Fruit fly (Drosophila melanogaster): ENCODE data around the gene CG3430.
A peak's percentile ranks its signal among the peaks of the same experiment; 100 is the strongest.

CG3430 gene

DNA sequence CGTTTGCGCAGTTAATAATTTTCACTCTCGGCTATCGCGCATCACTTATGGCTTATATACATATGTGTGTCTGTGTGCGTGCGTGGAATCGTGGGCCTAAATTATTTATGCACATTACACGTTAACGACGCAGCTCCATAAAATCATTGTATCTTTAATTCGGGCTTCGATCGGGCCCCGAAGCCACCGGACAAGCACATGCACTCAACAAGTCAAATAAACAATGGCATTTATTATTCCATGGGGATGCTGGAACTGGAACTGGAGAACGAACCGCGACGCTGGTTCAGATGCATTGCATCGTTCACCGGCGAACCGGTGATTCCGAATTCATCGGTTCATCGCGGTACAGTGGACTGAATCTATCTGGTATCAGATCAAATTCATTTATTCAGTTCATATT is 8.3 kb upstream of the CG3430 start, which contains the start of gene ihog (continued):
- peak; percentile 53 for TF ChIP-seq ewg (GFP tag; optimal IDR thresholded peaks at IDR 0.05)
- no peak for TF ChIP-seq rib (GFP tag; IDR thresholded peaks at IDR 0.05)
- no peak for TF ChIP-seq zf30C (GFP tag; optimal IDR thresholded peaks at IDR 0.05)
- no peak for TF ChIP-seq shn (GFP tag; optimal IDR thresholded peaks at IDR 0.05)
- TF ChIP-seq CG4730 (GFP tag; IDR thresholded peaks at IDR 0.05), result no peak
- TF ChIP-seq CG6765 (GFP tag; optimal IDR thresholded peaks at IDR 0.05), result no peak
- no peak for TF ChIP-seq CG9817 (tag; optimal IDR thresholded peaks at IDR 0.05)
- TF ChIP-seq CG31441 (GFP tag; IDR thresholded peaks at IDR 0.05), result peak; percentile 41; the same call in 1 of the 2 replicates
- no peak for TF ChIP-seq pb (GFP tag; optimal IDR thresholded peaks at IDR 0.05)
- TF ChIP-seq CG13894 (tag; optimal IDR thresholded peaks at IDR 0.05), result no peak
- no peak for TF ChIP-seq CG15479 (GFP tag; optimal IDR thresholded peaks at IDR 0.05)
- no peak for TF ChIP-seq vnd (GFP tag; IDR thresholded peaks at IDR 0.05; ENCODE audit: partially characterized antibody)
- peak; percentile 51; the same call in 1 of the 3 replicates for TF ChIP-seq CG7963 (GFP tag; IDR thresholded peaks at IDR 0.05; ENCODE audit: partially characterized antibody)
- no peak for TF ChIP-seq fru (optimal IDR thresholded peaks at IDR 0.05)
- TF ChIP-seq Gsc (GFP tag; IDR thresholded peaks at IDR 0.05), result no peak
- no peak for TF ChIP-seq CG6689 (GFP tag; IDR thresholded peaks at IDR 0.05)
- TF ChIP-seq CG2199 (GFP tag; IDR thresholded peaks at IDR 0.05), result no peak
- TF ChIP-seq Neu2 (GFP tag; optimal IDR thresholded peaks at IDR 0.05; ENCODE audit: borderline replicate concordance), result no peak
- no peak for TF ChIP-seq tin (GFP tag; optimal IDR thresholded peaks at IDR 0.05)
- peak; percentile 55; the same call in 2 of the 3 replicates for TF ChIP-seq Doc3 (GFP tag; IDR thresholded peaks at IDR 0.05; ENCODE audit: partially characterized antibody)
- TF ChIP-seq CG7357 (GFP tag; IDR thresholded peaks at IDR 0.05), result no peak
- TF ChIP-seq ap (GFP tag; IDR thresholded peaks at IDR 0.05), result no peak
- TF ChIP-seq lilli (GFP tag; optimal IDR thresholded peaks at IDR 0.05), result no peak
- peak; percentile 39; the same call in 1 of the 2 replicates for TF ChIP-seq tna (GFP tag; IDR thresholded peaks at IDR 0.05; ENCODE audit: partially characterized antibody)
- no peak for TF ChIP-seq Mad (GFP tag; optimal IDR thresholded peaks at IDR 0.05)
- TF ChIP-seq scrt (GFP tag; optimal IDR thresholded peaks at IDR 0.05), result peak; percentile 62
- peak; percentile 47; the same call in 1 of the 2 replicates for TF ChIP-seq Scr (GFP tag; IDR thresholded peaks at IDR 0.05; ENCODE audit: partially characterized antibody)
- no peak for TF ChIP-seq gfzf (GFP tag; optimal IDR thresholded peaks at IDR 0.05)
- no peak for TF ChIP-seq CG3847 (GFP tag; IDR thresholded peaks at IDR 0.05)
- TF ChIP-seq CG1832 (GFP tag; optimal IDR thresholded peaks at IDR 0.05), result no peak
- no peak for TF ChIP-seq Atf6 (GFP tag; IDR thresholded peaks at IDR 0.05)
- TF ChIP-seq run (tag; optimal IDR thresholded peaks at IDR 0.05), result no peak
- TF ChIP-seq Hsf (GFP tag; optimal IDR thresholded peaks at IDR 0.05), result no peak
- no peak for TF ChIP-seq nmo (GFP tag; optimal IDR thresholded peaks at IDR 0.05)
- no peak for TF ChIP-seq wek (GFP tag; optimal IDR thresholded peaks at IDR 0.05)
- TF ChIP-seq CG17568 (GFP tag; optimal IDR thresholded peaks at IDR 0.05), result no peak
- TF ChIP-seq CG15073 (GFP tag; optimal IDR thresholded peaks at IDR 0.05), result no peak
- TF ChIP-seq bab2 (GFP tag; optimal IDR thresholded peaks at IDR 0.05), result no peak
- TF ChIP-seq CG30020 (tag; optimal IDR thresholded peaks at IDR 0.05), result peak; percentile 45
- no peak for TF ChIP-seq pita (GFP tag; optimal IDR thresholded peaks at IDR 0.05)
- no peak for TF ChIP-seq CG6683 (GFP tag; optimal IDR thresholded peaks at IDR 0.05)
- no peak for TF ChIP-seq Eip74EF (GFP tag; optimal IDR thresholded peaks at IDR 0.05)
- no peak for TF ChIP-seq gro (GFP tag; optimal IDR thresholded peaks at IDR 0.05)
- TF ChIP-seq CG16779 (GFP tag; IDR thresholded peaks at IDR 0.05), result no peak
- no peak for TF ChIP-seq az2 (GFP tag; optimal IDR thresholded peaks at IDR 0.05)
- TF ChIP-seq CG6854 (GFP tag; optimal IDR thresholded peaks at IDR 0.05), result peak; percentile 7
- TF ChIP-seq Spps (tag; optimal IDR thresholded peaks at IDR 0.05), result no peak
- TF ChIP-seq croc (GFP tag; conservative IDR thresholded peaks at IDR 0.05), result no peak
- no peak for TF ChIP-seq zfh2 (GFP tag; optimal IDR thresholded peaks at IDR 0.05)
- TF ChIP-seq CG31388 (GFP tag; optimal IDR thresholded peaks at IDR 0.05), result no peak
- peak; percentile 12 for TF ChIP-seq CG17829 (tag; optimal IDR thresholded peaks at IDR 0.05)

Measured in whole organism, embryonic.